Worm (Caenorhabditis elegans) whole organism, L2 larva: ENCODE measurements around the gene F11F1.1.

ENCODE experiments used
- C34F6.9 ChIP-seq: fragments of 150-350 bp; optimal IDR thresholded peaks from 2 replicates; lab custom pipeline; 2014; ENCODE audit warnings: missing biosample characterization, missing genetic modification characterization
- F13H6.1 ChIP-seq: sonication (generic microtip); optimal IDR thresholded peaks from 2 replicates; lab custom pipeline; 2016; ENCODE audit warnings: missing genetic modification characterization, missing compliant biosample characterization
- R02D3.7 ChIP-seq: fragments of 150-350 bp; optimal IDR thresholded peaks from 2 replicates; lab custom pipeline; 2014; ENCODE audit warnings: missing biosample characterization, missing genetic modification characterization
- Y55F3AM.14 ChIP-seq: fragments of 200-800 bp; sonication (Bioruptor generic); optimal IDR thresholded peaks from 2 replicates; lab custom pipeline; 2018; ENCODE audit warnings: mild to moderate bottlenecking, missing genetic modification characterization, missing compliant biosample characterization
- ZK546.5 ChIP-seq: sonication (generic microtip); optimal IDR thresholded peaks from 2 replicates; lab custom pipeline; 2017; ENCODE audit warnings: missing biosample characterization, missing genetic modification characterization
- alr-1 ChIP-seq: fragments of 150-350 bp; optimal IDR thresholded peaks from 2 replicates; lab custom pipeline; 2014; ENCODE audit warnings: missing biosample characterization, missing genetic modification characterization
- aly-2 ChIP-seq: fragments of 150-350 bp; optimal IDR thresholded peaks from 2 replicates; lab custom pipeline; 2014; ENCODE audit warnings: missing biosample characterization, missing genetic modification characterization
- ama-1 ChIP-seq: fragments of 150-350 bp; optimal IDR thresholded peaks from 2 replicates; lab custom pipeline; 2018; ENCODE audit warnings: inconsistent platforms
- blmp-1 ChIP-seq: sonication (generic microtip); optimal IDR thresholded peaks from 2 replicates; lab custom pipeline; 2017; ENCODE audit warnings: missing genetic modification characterization, mild to moderate bottlenecking, missing compliant biosample characterization, antibody characterized with exemption, moderate library complexity; ENCODE audit not compliant: insufficient read depth
- ceh-82 ChIP-seq: fragments of 150-350 bp; optimal IDR thresholded peaks from 2 replicates; lab custom pipeline; 2014; ENCODE audit warnings: missing biosample characterization, missing genetic modification characterization
- crh-2 ChIP-seq: sonication (generic microtip); optimal IDR thresholded peaks from 2 replicates; lab custom pipeline; 2017; ENCODE audit warnings: missing biosample characterization, missing genetic modification characterization
- dmd-4 ChIP-seq: sonication (generic microtip); optimal IDR thresholded peaks from 2 replicates; lab custom pipeline; 2017; ENCODE audit warnings: missing biosample characterization, missing genetic modification characterization
- egl-27 ChIP-seq: sonication (generic microtip); optimal IDR thresholded peaks from 3 replicates; lab custom pipeline; 2017; ENCODE audit warnings: missing biosample characterization, missing genetic modification reagents, missing genetic modification characterization
- elt-3 ChIP-seq: sonication (generic microtip); optimal IDR thresholded peaks from 2 replicates; lab custom pipeline; 2017; ENCODE audit warnings: missing biosample characterization, missing genetic modification characterization
- fos-1 ChIP-seq: fragments of 150-350 bp; optimal IDR thresholded peaks from 2 replicates; lab custom pipeline; 2014; ENCODE audit warnings: missing biosample characterization, missing genetic modification characterization
- gmeb-1 ChIP-seq: fragments of 150-350 bp; optimal IDR thresholded peaks from 2 replicates; lab custom pipeline; 2014; ENCODE audit warnings: missing biosample characterization, missing genetic modification characterization
- lin-11 ChIP-seq: fragments of 150-350 bp; sonication (generic microtip); optimal IDR thresholded peaks from 2 replicates; lab custom pipeline; 2014; ENCODE audit warnings: missing biosample characterization, missing genetic modification characterization, inconsistent platforms, mixed read lengths
- lsy-2 ChIP-seq, 2 experiments: fragments of 150-350 bp in 1 of 2; sonication (generic microtip) in 1 of 2; optimal IDR thresholded peaks; 2 replicates each; lab custom pipeline; 2014 to 2017; ENCODE audit warnings: missing biosample characterization in 2 of 2, missing genetic modification characterization in 2 of 2
- mab-5 ChIP-seq: fragments of 150-350 bp; optimal IDR thresholded peaks from 2 replicates; lab custom pipeline; 2014; ENCODE audit warnings: missing biosample characterization, missing genetic modification characterization
- mdl-1 ChIP-seq, 2 experiments: fragments of 150-350 bp in 1 of 2; sonication (generic microtip) in 1 of 2; optimal IDR thresholded peaks; 2 replicates each; lab custom pipeline; 2017; ENCODE audit warnings: missing biosample characterization in 2 of 2, missing genetic modification characterization in 2 of 2
- nhr-129 ChIP-seq: fragments of 150-350 bp; optimal IDR thresholded peaks from 2 replicates; lab custom pipeline; 2014; ENCODE audit warnings: missing biosample characterization, missing genetic modification characterization
- nhr-23 ChIP-seq: fragments of 150-350 bp; optimal IDR thresholded peaks from 2 replicates; lab custom pipeline; 2014; ENCODE audit warnings: missing biosample characterization, missing genetic modification reagents, missing genetic modification characterization
- nhr-237 ChIP-seq: fragments of 150-350 bp; optimal IDR thresholded peaks from 2 replicates; lab custom pipeline; 2014; ENCODE audit warnings: missing biosample characterization, missing genetic modification characterization
- sem-4 ChIP-seq: fragments of 150-350 bp; optimal IDR thresholded peaks from 2 replicates; lab custom pipeline; 2014; ENCODE audit warnings: missing biosample characterization, missing genetic modification reagents, missing genetic modification characterization
- sma-3 ChIP-seq: sonication (generic microtip); optimal IDR thresholded peaks from 2 replicates; lab custom pipeline; 2016; ENCODE audit warnings: missing genetic modification reagents, missing genetic modification characterization, missing compliant biosample characterization
- sma-9 ChIP-seq, 2 experiments: fragments of 150-350 bp in 1 of 2; sonication (generic microtip) in 1 of 2; optimal IDR thresholded peaks; 2 replicates each; lab custom pipeline; 2014 to 2016; ENCODE audit warnings: missing genetic modification characterization in 2 of 2, mild to moderate bottlenecking in 1 of 2, missing biosample characterization in 1 of 2, missing compliant biosample characterization in 1 of 2, missing genetic modification reagents in 1 of 2, moderate library complexity in 1 of 2
- snpc-4 ChIP-seq: fragments of 150-350 bp; optimal IDR thresholded peaks from 2 replicates; lab custom pipeline; 2014; ENCODE audit warnings: missing biosample characterization, missing genetic modification characterization
- unc-55 ChIP-seq: fragments of 150-350 bp; sonication (generic microtip); optimal IDR thresholded peaks from 3 replicates; lab custom pipeline; 2014; ENCODE audit warnings: missing biosample characterization, missing genetic modification reagents, missing genetic modification characterization
- zag-1 ChIP-seq: fragments of 150-350 bp; optimal IDR thresholded peaks from 2 replicates; lab custom pipeline; 2014; ENCODE audit warnings: missing biosample characterization, missing genetic modification characterization
- ztf-1 ChIP-seq: fragments of 200-800 bp; sonication (Bioruptor generic); conservative IDR thresholded peaks from 2 replicates; pipeline ENCODE4 v1.3.6; 2022; ENCODE audit warnings: missing genetic modification characterization, missing compliant biosample characterization
- ztf-4 ChIP-seq: fragments of 150-350 bp; optimal IDR thresholded peaks from 2 replicates; lab custom pipeline; 2014; ENCODE audit warnings: missing biosample characterization, missing genetic modification characterization

Gene F11F1.1

ce11 chrIII:13370980-13371379 is 24.4 kb upstream of the F11F1.1 start, which contains the start of gene T03F6.9:
TSS of gene T03F6.9 (minus strand) at chrIII:13371080.
- TF ChIP-seq snpc-4 (tag; lab: Kevin White, UChicago) (no peak), nhr-23 (tag; lab: Kevin White, UChicago) (no peak)

DNA sequence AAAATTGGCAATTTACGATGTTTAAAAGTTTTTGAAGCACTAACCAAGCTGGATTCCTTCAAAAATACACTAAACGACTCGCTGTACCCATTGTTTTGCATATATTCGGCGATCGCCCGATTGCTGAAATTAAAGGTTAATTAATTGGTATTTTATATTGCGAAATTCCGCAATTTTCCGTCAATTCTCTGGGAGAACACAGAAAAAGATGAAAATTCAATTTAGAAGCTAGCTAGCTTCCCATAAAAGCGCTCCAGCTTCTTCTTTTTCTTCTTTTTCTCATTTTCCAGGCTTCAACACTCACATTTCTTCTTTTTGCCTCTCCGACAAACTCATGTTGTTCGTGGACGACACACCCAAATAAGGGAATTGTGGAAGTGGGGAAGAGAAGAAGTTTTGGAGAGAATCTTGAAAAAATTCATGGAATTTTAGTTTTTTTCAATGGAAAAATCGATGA is 19.0 kb upstream of the F11F1.1 start, which contains the start of gene lis-1:
Gene lis-1 (minus strand): TSS at position 407 of the 457 bp plus-strand sequence.
- TF ChIP-seq elt-3 (tag; lab: Kevin White, UChicago): no peak
- peak in 1 of 2 experiments; percentile 46 for TF ChIP-seq lsy-2 (tag; optimal IDR thresholded peaks at IDR 0.05; lab: Kevin White, UChicago)

DNA sequence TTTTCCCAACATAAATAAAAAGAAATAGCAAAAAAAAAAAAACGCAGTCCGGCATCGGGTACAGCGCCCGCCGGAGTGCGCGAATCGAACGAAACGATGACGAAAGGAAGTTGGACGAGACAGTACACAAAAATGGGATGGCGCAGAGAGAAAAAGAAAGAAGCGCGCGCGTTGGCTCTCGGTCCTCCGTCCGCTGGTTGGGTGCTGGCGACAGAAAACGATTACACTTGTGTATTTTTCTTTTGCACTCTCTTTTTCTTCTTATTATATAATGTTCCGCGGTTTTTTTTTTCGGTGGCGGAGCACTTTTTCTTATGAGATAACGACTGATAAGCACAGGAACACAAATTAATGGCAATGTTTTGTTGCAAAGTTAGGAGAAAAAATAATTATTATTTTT is 18.1 kb upstream of the F11F1.1 start:
- TF ChIP-seq C34F6.9 (tag; lab: Kevin White, UChicago) (peak; percentile 40), zag-1 (tag; lab: Kevin White, UChicago) (peak; percentile 13), sem-4 (tag; lab: Kevin White, UChicago) (no peak), aly-2 (tag; lab: Kevin White, UChicago) (no peak), egl-27 (tag; lab: Kevin White, UChicago) (no peak), fos-1 (tag; lab: Kevin White, UChicago) (peak; percentile 86), F13H6.1 (tag; lab: Kevin White, UChicago) (peak; percentile 77), ama-1 (lab: Kevin White, UChicago) (no peak), R02D3.7 (tag; lab: Kevin White, UChicago) (no peak), nhr-23 (tag; lab: Kevin White, UChicago) (no peak), mab-5 (tag; lab: Kevin White, UChicago) (no peak), unc-55 (GFP tag; lab: Kevin White, UChicago) (peak; percentile 54), lsy-2 (tag; optimal IDR thresholded peaks at IDR 0.05; lab: Kevin White, UChicago) (peak; percentile 8 to 67), mdl-1 (tag; optimal IDR thresholded peaks at IDR 0.05; lab: Kevin White, UChicago) (peak in 1 of 2 experiments; percentile 19), lin-11 (tag; lab: Kevin White, UChicago) (peak; percentile 36), sma-3 (GFP tag; lab: Kevin White, UChicago) (peak; percentile 32), crh-2 (tag; lab: Kevin White, UChicago) (peak; percentile 52), nhr-129 (tag; lab: Kevin White, UChicago) (peak; percentile 24), gmeb-1 (tag; lab: Kevin White, UChicago) (peak; percentile 24)
- TF ChIP-seq, all 48 proteins: peak for 12

DNA sequence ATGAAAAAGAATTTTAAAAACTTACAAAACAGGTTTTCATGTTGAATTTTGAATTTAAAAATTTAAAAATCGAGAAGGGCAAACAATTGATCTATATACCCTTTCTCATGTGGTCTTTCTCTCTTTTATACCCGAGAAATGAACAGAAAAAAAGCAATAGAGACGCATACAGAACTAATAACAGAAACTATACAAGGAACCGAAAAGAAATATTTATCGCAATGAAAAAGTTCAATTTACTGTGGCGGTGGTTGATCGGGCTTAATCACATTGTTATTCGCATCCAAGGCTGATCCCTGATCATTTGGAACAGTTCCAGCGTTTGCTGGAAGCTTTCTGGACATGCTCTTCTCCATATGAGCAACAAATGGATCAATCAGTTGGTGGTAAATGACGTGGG is 17.1 kb upstream of the F11F1.1 start, which contains the start of gene T03F6.10:
Gene T03F6.10 (minus strand): TSS at position 101 of the 400 bp plus-strand sequence.
- TF ChIP-seq lin-11 (tag; lab: Kevin White, UChicago) (no peak), F13H6.1 (tag; lab: Kevin White, UChicago) (no peak), ZK546.5 (tag; lab: Kevin White, UChicago) (no peak), ceh-82 (no peak), ztf-1 (no peak), gmeb-1 (tag; lab: Kevin White, UChicago) (no peak), ztf-4 (tag; lab: Kevin White, UChicago) (no peak), alr-1 (tag; lab: Kevin White, UChicago) (no peak), sma-9 (GFP tag; optimal IDR thresholded peaks at IDR 0.05; lab: Kevin White, UChicago) (no peak), sma-9 (tag; optimal IDR thresholded peaks at IDR 0.05; lab: Kevin White, UChicago) (no peak), snpc-4 (tag; lab: Kevin White, UChicago) (no peak), nhr-237 (tag; lab: Kevin White, UChicago) (no peak), lsy-2 (tag; optimal IDR thresholded peaks at IDR 0.05; lab: Kevin White, UChicago) (no peak)

DNA sequence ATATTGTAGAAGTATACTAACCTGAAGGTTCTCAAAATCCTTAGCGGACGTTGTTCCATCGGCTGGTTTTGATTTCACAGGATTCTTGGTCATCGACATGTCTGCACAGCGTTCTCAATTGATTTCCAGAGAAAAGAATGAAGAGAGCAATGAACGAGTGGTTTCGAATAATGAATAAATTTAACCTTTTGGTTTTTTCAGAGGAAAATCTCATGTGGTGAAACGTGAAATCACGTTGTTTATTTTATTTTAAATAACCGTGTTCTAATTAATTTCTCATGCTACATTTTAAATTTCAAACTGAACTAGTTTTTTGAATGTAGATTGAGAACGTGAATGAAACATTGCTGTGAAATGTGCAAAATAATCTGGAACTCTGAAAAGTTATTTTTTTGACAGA is 15.2 kb upstream of the F11F1.1 start, which contains the start of gene T03F6.6:
Gene T03F6.6 (minus strand): TSS at position 101 of the 400 bp plus-strand sequence.
- TF ChIP-seq Y55F3AM.14 (GFP tag; lab: Kevin White, UChicago) (no peak), C34F6.9 (tag; lab: Kevin White, UChicago) (no peak), alr-1 (tag; lab: Kevin White, UChicago) (no peak), ama-1 (lab: Kevin White, UChicago) (no peak), dmd-4 (tag; lab: Kevin White, UChicago) (no peak), mdl-1 (tag; optimal IDR thresholded peaks at IDR 0.05; lab: Kevin White, UChicago) (no peak), blmp-1 (tag; lab: Kevin White, UChicago) (no peak), egl-27 (tag; lab: Kevin White, UChicago) (no peak)
- TF ChIP-seq, all 48 proteins: peak for 0
